Worm (Caenorhabditis elegans) whole organism, L2 larva: ENCODE measurements around the gene F38B7.3.

Experiments used
- ceh-82 ChIP-seq: fragments of 150-350 bp; optimal IDR thresholded peaks from 2 replicates; lab custom pipeline; 2014; ENCODE audit warnings: missing biosample characterization, missing genetic modification characterization
- mdl-1 ChIP-seq, 2 experiments: fragments of 150-350 bp in 1 of 2; sonication (generic microtip) in 1 of 2; optimal IDR thresholded peaks; 2 replicates each; lab custom pipeline; 2017; ENCODE audit warnings: missing biosample characterization in 2 of 2, missing genetic modification characterization in 2 of 2

ce11 chrV:11514677-11515076, 34.2 kb upstream of the F38B7.3 start, which contains the start of gene C55A6.6:
- TF ChIP-seq ceh-82 (tag; lab: Kevin White, UChicago): no peak
- TF ChIP-seq mdl-1 (tag; optimal IDR thresholded peaks at IDR 0.05; lab: Kevin White, UChicago): no peak
